Worm (Caenorhabditis elegans) whole organism, late embryonic: ENCODE results near the gene gdi-1.
A peak's percentile ranks its signal among the peaks of the same experiment; 100 is the strongest.

Experiments used
- C08G9.2 ChIP-seq: sonication (generic microtip); optimal IDR thresholded peaks from 2 replicates; lab custom pipeline; 2016; ENCODE audit warnings: mild to moderate bottlenecking, missing genetic modification characterization, moderate library complexity, missing compliant biosample characterization
- C38D4.7 ChIP-seq: fragments of 200-800 bp; sonication (Bioruptor generic); optimal IDR thresholded peaks from 2 replicates; lab custom pipeline; 2018; ENCODE audit warnings: mild to moderate bottlenecking, missing genetic modification characterization, moderate library complexity, missing compliant biosample characterization
- K09A11.1 ChIP-seq: sonication (generic microtip); optimal IDR thresholded peaks from 2 replicates; lab custom pipeline; 2017; ENCODE audit warnings: antibody characterized with exemption, mild to moderate bottlenecking, missing genetic modification characterization, missing compliant biosample characterization; ENCODE audit not compliant: insufficient read depth
- Y22D7AL.16 ChIP-seq: sonication (generic microtip); optimal IDR thresholded peaks from 2 replicates; lab custom pipeline; 2016; ENCODE audit warnings: missing genetic modification characterization, missing compliant biosample characterization
- ahr-1 ChIP-seq: sonication (generic microtip); optimal IDR thresholded peaks from 2 replicates; lab custom pipeline; 2016; ENCODE audit warnings: missing genetic modification characterization, missing compliant biosample characterization
- ceh-18 ChIP-seq: sonication (generic microtip); optimal IDR thresholded peaks from 2 replicates; lab custom pipeline; 2016; ENCODE audit warnings: missing genetic modification characterization, missing compliant biosample characterization
- ceh-22 ChIP-seq: sonication (generic microtip); optimal IDR thresholded peaks from 2 replicates; lab custom pipeline; 2017; ENCODE audit warnings: missing biosample characterization, missing genetic modification characterization
- ceh-30 ChIP-seq: fragments of 150-350 bp; optimal IDR thresholded peaks from 2 replicates; lab custom pipeline; 2014; ENCODE audit warnings: missing biosample characterization, missing genetic modification characterization
- ceh-31 ChIP-seq: sonication (generic microtip); optimal IDR thresholded peaks from 2 replicates; lab custom pipeline; 2016; ENCODE audit warnings: missing genetic modification characterization, missing compliant biosample characterization
- ceh-34 ChIP-seq: sonication (generic microtip); optimal IDR thresholded peaks from 2 replicates; lab custom pipeline; 2016; ENCODE audit warnings: mild to moderate bottlenecking, missing genetic modification characterization, missing compliant biosample characterization
- ceh-45 ChIP-seq: fragments of 200-800 bp; sonication (Bioruptor generic); IDR thresholded peaks from 2 replicates; pipeline ENCODE4 v1.3.6; 2022; ENCODE audit warnings: missing genetic modification reagents, missing genetic modification characterization, missing compliant biosample characterization
- ceh-48 ChIP-seq: sonication (generic microtip); optimal IDR thresholded peaks from 2 replicates; lab custom pipeline; 2016; ENCODE audit warnings: missing genetic modification characterization, inconsistent platforms, missing compliant biosample characterization
- ceh-9 ChIP-seq: sonication (generic microtip); optimal IDR thresholded peaks from 2 replicates; lab custom pipeline; 2016; ENCODE audit warnings: mild to moderate bottlenecking, missing genetic modification characterization, inconsistent platforms, missing compliant biosample characterization
- elt-2 ChIP-seq: sonication (generic microtip); optimal IDR thresholded peaks from 2 replicates; lab custom pipeline; 2016; ENCODE audit warnings: missing genetic modification reagents, missing genetic modification characterization, missing compliant biosample characterization
- ets-4 ChIP-seq: sonication (generic microtip); optimal IDR thresholded peaks from 2 replicates; lab custom pipeline; 2016; ENCODE audit warnings: missing genetic modification characterization, missing compliant biosample characterization
- eyg-1 ChIP-seq: sonication (generic microtip); optimal IDR thresholded peaks from 2 replicates; lab custom pipeline; 2016; ENCODE audit warnings: missing genotype, missing genetic modification characterization, missing compliant biosample characterization
- fax-1 ChIP-seq: sonication (generic microtip); optimal IDR thresholded peaks from 2 replicates; lab custom pipeline; 2016; ENCODE audit warnings: missing genotype, missing genetic modification characterization, missing compliant biosample characterization
- fkh-10 ChIP-seq: fragments of 150-350 bp; optimal IDR thresholded peaks from 2 replicates; lab custom pipeline; 2014; ENCODE audit warnings: missing biosample characterization, missing genetic modification reagents, missing genetic modification characterization
- hlh-30 ChIP-seq: sonication (generic microtip); optimal IDR thresholded peaks from 2 replicates; lab custom pipeline; 2017; ENCODE audit warnings: antibody characterized with exemption, missing genetic modification characterization, missing compliant biosample characterization; ENCODE audit not compliant: insufficient read depth
- hlh-8 ChIP-seq: sonication (generic microtip); optimal IDR thresholded peaks from 2 replicates; lab custom pipeline; 2016; ENCODE audit warnings: missing genotype, missing genetic modification characterization, missing compliant biosample characterization
- lim-6 ChIP-seq: sonication (generic microtip); optimal IDR thresholded peaks from 2 replicates; lab custom pipeline; 2016; ENCODE audit warnings: missing genetic modification characterization, missing compliant biosample characterization
- lin-11 ChIP-seq: fragments of 200-800 bp; sonication (Bioruptor generic); optimal IDR thresholded peaks from 2 replicates; lab custom pipeline; 2018; ENCODE audit warnings: mild to moderate bottlenecking, missing genetic modification characterization, missing compliant biosample characterization
- madf-2 ChIP-seq: sonication (generic microtip); optimal IDR thresholded peaks from 2 replicates; lab custom pipeline; 2017; ENCODE audit warnings: missing genetic modification characterization, missing compliant biosample characterization
- nfya-1 ChIP-seq: sonication (generic microtip); optimal IDR thresholded peaks from 2 replicates; lab custom pipeline; 2017; ENCODE audit warnings: missing genetic modification characterization, mild to moderate bottlenecking, missing compliant biosample characterization, antibody characterized with exemption, moderate library complexity
- npax-4 ChIP-seq: sonication (generic microtip); optimal IDR thresholded peaks from 2 replicates; lab custom pipeline; 2016; ENCODE audit warnings: missing genetic modification characterization, missing compliant biosample characterization
- odd-2 ChIP-seq: sonication (generic microtip); optimal IDR thresholded peaks from 2 replicates; lab custom pipeline; 2017; ENCODE audit warnings: antibody characterized with exemption, mild to moderate bottlenecking, missing genetic modification characterization, missing compliant biosample characterization
- pat-9 ChIP-seq: fragments of 200-800 bp; sonication (Bioruptor generic); optimal IDR thresholded peaks from 2 replicates; lab custom pipeline; 2018; ENCODE audit warnings: mild to moderate bottlenecking, missing genetic modification characterization, moderate library complexity, missing compliant biosample characterization
- pax-1 ChIP-seq: fragments of 150-350 bp; optimal IDR thresholded peaks from 2 replicates; lab custom pipeline; 2014; ENCODE audit warnings: missing biosample characterization, missing genetic modification characterization
- pros-1 ChIP-seq: fragments of 150-350 bp; optimal IDR thresholded peaks from 2 replicates; lab custom pipeline; 2014; ENCODE audit warnings: missing biosample characterization, missing genetic modification reagents, missing genetic modification characterization
- ref-2 ChIP-seq: sonication (generic microtip); optimal IDR thresholded peaks from 2 replicates; lab custom pipeline; 2016; ENCODE audit warnings: missing genetic modification characterization, missing compliant biosample characterization
- rnt-1 ChIP-seq: sonication (generic microtip); optimal IDR thresholded peaks from 2 replicates; lab custom pipeline; 2016; ENCODE audit warnings: missing genetic modification characterization, missing compliant biosample characterization
- sox-4 ChIP-seq: sonication (generic microtip); optimal IDR thresholded peaks from 2 replicates; lab custom pipeline; 2017; ENCODE audit warnings: mild to moderate bottlenecking, missing genetic modification characterization, inconsistent platforms, missing compliant biosample characterization
- tbx-2 ChIP-seq: sonication (generic microtip); optimal IDR thresholded peaks from 2 replicates; lab custom pipeline; 2016; ENCODE audit warnings: missing genetic modification characterization, missing compliant biosample characterization
- tbx-7 ChIP-seq: sonication (generic microtip); optimal IDR thresholded peaks from 2 replicates; lab custom pipeline; 2016; ENCODE audit warnings: missing genotype, missing genetic modification characterization, missing compliant biosample characterization
- ttx-3 ChIP-seq: sonication (generic microtip); optimal IDR thresholded peaks from 2 replicates; lab custom pipeline; 2016; ENCODE audit warnings: missing genetic modification reagents, missing genetic modification characterization, missing compliant biosample characterization
- unc-3 ChIP-seq, 2 experiments: fragments of 200-800 bp in 1 of 2; sonication (Bioruptor generic) in 1 of 2; sonication (generic microtip) in 1 of 2; conservative IDR thresholded peaks in 1 of 2; optimal IDR thresholded peaks in 1 of 2; 2 replicates each; pipeline versions ENCODE4 v1.3.6 to Lab custom; 2016 to 2022; ENCODE audit warnings: missing compliant biosample characterization in 2 of 2, missing genetic modification characterization in 2 of 2, missing genetic modification reagents in 1 of 2
- unc-42 ChIP-seq: sonication (generic microtip); optimal IDR thresholded peaks from 2 replicates; lab custom pipeline; 2016; ENCODE audit warnings: missing genotype, missing genetic modification characterization, missing compliant biosample characterization
- unc-55 ChIP-seq: sonication (generic microtip); optimal IDR thresholded peaks from 2 replicates; lab custom pipeline; 2017; ENCODE audit warnings: missing biosample characterization, missing genetic modification reagents, missing genetic modification characterization
- zip-5 ChIP-seq: sonication (generic microtip); optimal IDR thresholded peaks from 2 replicates; lab custom pipeline; 2016; ENCODE audit warnings: missing genetic modification characterization, missing compliant biosample characterization
- ztf-16 ChIP-seq: sonication (generic microtip); optimal IDR thresholded peaks from 2 replicates; lab custom pipeline; 2017; ENCODE audit warnings: missing genetic modification characterization, missing compliant biosample characterization

gdi-1 gene

DNA sequence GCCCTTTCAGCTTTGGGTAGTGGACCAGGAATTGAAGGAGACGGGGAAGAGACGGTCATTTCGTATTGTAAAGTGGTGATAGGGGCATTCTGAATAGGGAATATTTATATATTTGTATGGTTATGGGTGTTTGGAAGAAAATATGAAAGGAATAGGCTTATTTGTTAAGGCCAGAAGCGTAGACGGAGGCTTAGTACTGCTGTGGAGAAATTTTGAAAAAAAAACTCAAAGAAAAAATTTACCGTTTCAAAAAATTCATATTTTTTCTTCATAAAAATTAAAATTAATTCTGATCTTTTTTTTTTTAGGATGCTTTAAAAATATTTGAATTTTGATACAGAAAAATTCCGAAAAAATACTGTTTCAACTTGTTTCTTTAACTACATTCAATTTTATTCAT, 36.3 kb upstream of the gdi-1 start, which contains the start of gene hhat-2:
hhat-2 (minus strand) TSS at position 101 of the 400 bp plus-strand sequence.
- TF ChIP-seq unc-3 (GFP tag; conservative IDR thresholded peaks at IDR 0.05; lab: Robert Waterston, UW) (no peak), unc-3 (tag; optimal IDR thresholded peaks at IDR 0.05; lab: Kevin White, UChicago) (no peak), zip-5 (no peak), C08G9.2 (tag; lab: Kevin White, UChicago) (no peak), lim-6 (no peak), pros-1 (tag; lab: Kevin White, UChicago) (no peak), fax-1 (tag; lab: Kevin White, UChicago) (no peak), ceh-30 (tag; lab: Kevin White, UChicago) (no peak), npax-4 (tag; lab: Kevin White, UChicago) (no peak), ref-2 (tag; lab: Kevin White, UChicago) (no peak), ets-4 (tag; lab: Kevin White, UChicago) (no peak), eyg-1 (tag; lab: Kevin White, UChicago) (no peak), nfya-1 (tag; lab: Kevin White, UChicago) (no peak), Y22D7AL.16 (tag; lab: Kevin White, UChicago) (no peak), sox-4 (tag; lab: Kevin White, UChicago) (no peak)

- no peak for TF ChIP-seq ceh-34 (tag; lab: Kevin White, UChicago)
Observed at ce11 chrIV:14828218-14828617, 35.5 kb upstream of the gdi-1 start.

DNA sequence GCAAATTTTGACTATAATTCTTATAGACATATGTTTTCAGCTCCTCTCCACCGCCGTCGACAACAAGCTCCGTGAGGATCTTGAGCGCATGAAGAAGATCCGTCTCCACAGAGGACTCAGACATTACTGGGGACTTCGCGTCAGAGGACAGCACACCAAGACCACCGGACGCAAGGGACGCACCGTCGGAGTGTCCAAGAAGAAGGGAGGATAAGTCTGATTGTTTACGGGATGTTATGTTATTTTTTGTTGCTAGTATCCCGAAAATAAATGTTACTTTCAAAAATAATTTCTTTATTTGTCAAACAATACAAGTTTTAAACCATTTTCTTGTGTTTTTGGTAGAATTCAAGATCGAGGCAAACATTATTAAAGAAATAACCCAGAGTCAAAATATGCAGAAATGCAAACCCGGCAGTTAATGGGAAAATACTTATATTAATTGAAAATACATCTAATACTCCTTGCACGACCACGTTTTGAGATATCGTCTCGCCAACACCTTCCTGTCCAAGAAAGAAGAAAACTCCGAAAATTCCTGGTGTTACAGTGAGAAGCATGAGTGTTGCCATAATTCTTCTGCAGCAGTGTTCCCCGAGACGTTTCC, 33.6 kb upstream of the gdi-1 start:
- no peak for TF ChIP-seq unc-3 (GFP tag; conservative IDR thresholded peaks at IDR 0.05; lab: Robert Waterston, UW)
- no peak for TF ChIP-seq unc-3 (tag; optimal IDR thresholded peaks at IDR 0.05; lab: Kevin White, UChicago)
- TF ChIP-seq ceh-18 (tag; lab: Kevin White, UChicago): no peak
- TF ChIP-seq hlh-8 (tag; lab: Kevin White, UChicago): no peak
- no peak for TF ChIP-seq ceh-34 (tag; lab: Kevin White, UChicago)
- TF ChIP-seq ceh-9 (tag; lab: Kevin White, UChicago): no peak
- TF ChIP-seq ceh-48 (tag; lab: Kevin White, UChicago): no peak
- TF ChIP-seq ceh-45 (GFP tag; lab: Robert Waterston, UW): no peak
- TF ChIP-seq ahr-1: no peak
- no peak for TF ChIP-seq lin-11
- TF ChIP-seq C38D4.7 (GFP tag; lab: Kevin White, UChicago): no peak

ce11 chrIV:14825379-14825778, 32.7 kb upstream of the gdi-1 start, which contains the start of gene rps-18:
rps-18 (plus strand) TSS chrIV:14825679.
- TF ChIP-seq pat-9 (tag; lab: Kevin White, UChicago) (no peak), C08G9.2 (tag; lab: Kevin White, UChicago) (no peak), ceh-31 (tag; lab: Kevin White, UChicago) (no peak), pax-1 (tag; lab: Kevin White, UChicago) (no peak), fkh-10 (no peak)
- TF ChIP-seq, all 69 proteins: peak for 0

DNA sequence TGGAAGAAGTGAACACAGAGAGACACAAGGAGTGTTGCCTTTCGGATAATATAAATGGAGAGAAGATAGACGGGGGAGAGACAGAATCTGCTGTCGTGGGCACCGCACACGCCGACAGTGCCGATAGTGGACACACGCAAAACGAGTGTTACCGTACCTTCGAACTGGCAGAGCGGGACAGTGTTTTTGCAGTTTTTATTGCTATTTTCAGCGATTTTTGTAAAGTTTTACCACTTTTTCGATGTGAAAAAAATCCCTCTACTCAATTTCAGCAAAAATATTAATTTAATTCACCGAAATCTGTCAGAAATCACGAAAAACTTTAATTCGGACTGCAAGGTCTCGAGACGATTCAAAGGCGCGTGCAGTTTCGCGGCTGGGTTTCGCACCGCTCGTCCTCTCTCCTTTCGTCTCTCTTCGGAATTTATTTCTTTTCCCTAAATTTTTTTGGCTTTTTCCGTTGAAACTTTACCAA, 32.2 kb upstream of the gdi-1 start, which contains the start of gene sec-61.A:
sec-61.A (minus strand) TSS at position 387 of the 475 bp plus-strand sequence.
- no peak for TF ChIP-seq ahr-1
- TF ChIP-seq unc-42 (tag; lab: Kevin White, UChicago): peak; percentile 72
- TF ChIP-seq elt-2 (tag; lab: Kevin White, UChicago): peak; percentile 43
- no peak for TF ChIP-seq unc-3 (GFP tag; conservative IDR thresholded peaks at IDR 0.05; lab: Robert Waterston, UW)
- peak; percentile 15 for TF ChIP-seq unc-3 (tag; optimal IDR thresholded peaks at IDR 0.05; lab: Kevin White, UChicago)
- no peak for TF ChIP-seq pros-1 (tag; lab: Kevin White, UChicago)
- TF ChIP-seq tbx-7 (tag; lab: Kevin White, UChicago): peak; percentile 29
- TF ChIP-seq ceh-30 (tag; lab: Kevin White, UChicago): no peak
- no peak for TF ChIP-seq lin-11
- no peak for TF ChIP-seq C08G9.2 (tag; lab: Kevin White, UChicago)
- no peak for TF ChIP-seq odd-2
- no peak for TF ChIP-seq ttx-3 (tag; lab: Kevin White, UChicago)
- peak; percentile 56 for TF ChIP-seq K09A11.1
- peak; percentile 5 for TF ChIP-seq hlh-8 (tag; lab: Kevin White, UChicago)
- peak; percentile 20 for TF ChIP-seq madf-2
- TF ChIP-seq ref-2 (tag; lab: Kevin White, UChicago): peak; percentile 87
- TF ChIP-seq ets-4 (tag; lab: Kevin White, UChicago): peak; percentile 7
- TF ChIP-seq ceh-31 (tag; lab: Kevin White, UChicago): peak; percentile 66
- peak; percentile 83 for TF ChIP-seq nfya-1 (tag; lab: Kevin White, UChicago)
- peak; percentile 9 for TF ChIP-seq unc-55 (GFP tag; lab: Kevin White, UChicago)
- peak; percentile 55 for TF ChIP-seq ceh-18 (tag; lab: Kevin White, UChicago)
- peak; percentile 77 for TF ChIP-seq tbx-2 (tag; lab: Kevin White, UChicago)
- peak; percentile 71 for TF ChIP-seq hlh-30 (tag; lab: Kevin White, UChicago)
- TF ChIP-seq ztf-16 (tag; lab: Kevin White, UChicago): peak; percentile 6
- peak; percentile 48 for TF ChIP-seq pax-1 (tag; lab: Kevin White, UChicago)
- no peak for TF ChIP-seq ceh-22 (tag; lab: Kevin White, UChicago)
- TF ChIP-seq rnt-1: no peak
